Worm (Caenorhabditis elegans): ENCODE results near the gene oac-3.

ce11 chrV:13946385-13947019 lies 47.2 kb downstream of the oac-3 start, which contains the start of the genes srx-10 and clec-226:
- TF ChIP-seq W03F9.2 (tag; optimal IDR thresholded peaks at IDR 0.05): no peak
- no peak for TF ChIP-seq him-1 (tag; optimal IDR thresholded peaks at IDR 0.05)
- no peak for TF ChIP-seq dao-5 (tag; optimal IDR thresholded peaks at IDR 0.05)
